Fruit fly (Drosophila melanogaster): Measurements from ENCODE around the gene Eato.

The Eato gene

dm6 chr2L:13835002-13835910, 51.4 kb downstream of the Eato start, which contains the start of the genes mRpS23 and CenG1A:
TSS of gene mRpS23 (minus strand) at chr2L:13835072.
TSS of gene CenG1A (plus strand) at chr2L:13835564.
- peak; percentile 99 for TF ChIP-seq CG9705 (GFP tag; optimal IDR thresholded peaks at IDR 0.05)
- peak; percentile 100 for TF ChIP-seq ey (GFP tag; optimal IDR thresholded peaks at IDR 0.05)
- peak; percentile 100 for TF ChIP-seq rgr (GFP tag; optimal IDR thresholded peaks at IDR 0.05)
- TF ChIP-seq HLH106 (tag; optimal IDR thresholded peaks at IDR 0.05) = peak; percentile 100
- TF ChIP-seq fru (GFP tag; optimal IDR thresholded peaks at IDR 0.05) = peak; percentile 100
- TF ChIP-seq Dif (GFP tag; optimal IDR thresholded peaks at IDR 0.05; ENCODE audit: partially characterized antibody) = no peak
- peak; percentile 99 for TF ChIP-seq sage (GFP tag; optimal IDR thresholded peaks at IDR 0.05)
- peak; percentile 100 for TF ChIP-seq OdsH (GFP tag; optimal IDR thresholded peaks at IDR 0.05)
- peak; percentile 100 for TF ChIP-seq woc (GFP tag; optimal IDR thresholded peaks at IDR 0.05)
- TF ChIP-seq usp (GFP tag; optimal IDR thresholded peaks at IDR 0.05) = no peak
- no peak for TF ChIP-seq tai (GFP tag; optimal IDR thresholded peaks at IDR 0.05)
- TF ChIP-seq CrebA (GFP tag; optimal IDR thresholded peaks at IDR 0.05; ENCODE audit: borderline replicate concordance) = no peak
- peak; percentile 99 to 100 for TF ChIP-seq foxo (GFP tag; optimal IDR thresholded peaks at IDR 0.05)
- TF ChIP-seq lola (GFP tag; optimal IDR thresholded peaks at IDR 0.05) = no peak
- peak; percentile 99 for TF ChIP-seq psq (GFP tag; optimal IDR thresholded peaks at IDR 0.05)
- TF ChIP-seq Abd-B (GFP tag; optimal IDR thresholded peaks at IDR 0.05) = no peak
- peak; percentile 100 for TF ChIP-seq h (GFP tag; optimal IDR thresholded peaks at IDR 0.05)
- no peak for TF ChIP-seq N (GFP tag; optimal IDR thresholded peaks at IDR 0.05)
- TF ChIP-seq brk (GFP tag; optimal IDR thresholded peaks at IDR 0.05) = no peak
- peak; percentile 100 for TF ChIP-seq br (GFP tag; optimal IDR thresholded peaks at IDR 0.05)
- peak; percentile 99 for TF ChIP-seq CG32264 (GFP tag; optimal IDR thresholded peaks at IDR 0.05)
- TF ChIP-seq GATAd (GFP tag; optimal IDR thresholded peaks at IDR 0.05) = peak; percentile 98
- TF ChIP-seq Rel (GFP tag; optimal IDR thresholded peaks at IDR 0.05) = peak; percentile 99
- TF ChIP-seq Rel (tag; optimal IDR thresholded peaks at IDR 0.05) = peak; percentile 96
- no peak for TF ChIP-seq dl (GFP tag; optimal IDR thresholded peaks at IDR 0.05; ENCODE audit: insufficient read depth in 1 of 2, partially characterized antibody in 2 of 2)
- peak; percentile 100 for TF ChIP-seq Hr83 (GFP tag; optimal IDR thresholded peaks at IDR 0.05; ENCODE audit: poor library complexity, severe bottlenecking)
- no peak for TF ChIP-seq pan (optimal IDR thresholded peaks at IDR 0.05)
- TF ChIP-seq Hnf4 (GFP tag; optimal IDR thresholded peaks at IDR 0.05) = peak; percentile 100
- TF ChIP-seq Myc (optimal IDR thresholded peaks at IDR 0.05) = peak; percentile 6
- TF ChIP-seq Jra (GFP tag; optimal IDR thresholded peaks at IDR 0.05) = peak; percentile 99
- TF ChIP-seq Mio (GFP tag; optimal IDR thresholded peaks at IDR 0.05) = peak; percentile 97
- no peak for TF ChIP-seq Dfd (GFP tag; optimal IDR thresholded peaks at IDR 0.05)
- TF ChIP-seq dmrt93B (GFP tag; optimal IDR thresholded peaks at IDR 0.05) = peak; percentile 99
- no peak for TF ChIP-seq Vsx2 (GFP tag; optimal IDR thresholded peaks at IDR 0.05; ENCODE audit: partially characterized antibody)
- TF ChIP-seq Sp1 (GFP tag; optimal IDR thresholded peaks at IDR 0.05) = peak; percentile 100
- peak; percentile 98 for TF ChIP-seq jim (GFP tag; optimal IDR thresholded peaks at IDR 0.05)
- TF ChIP-seq dsf (GFP tag; optimal IDR thresholded peaks at IDR 0.05; ENCODE audit: borderline replicate concordance) = peak; percentile 98
- no peak for TF ChIP-seq Hr78 (GFP tag; optimal IDR thresholded peaks at IDR 0.05)
- TF ChIP-seq sv (GFP tag; optimal IDR thresholded peaks at IDR 0.05) = peak; percentile 100

DNA sequence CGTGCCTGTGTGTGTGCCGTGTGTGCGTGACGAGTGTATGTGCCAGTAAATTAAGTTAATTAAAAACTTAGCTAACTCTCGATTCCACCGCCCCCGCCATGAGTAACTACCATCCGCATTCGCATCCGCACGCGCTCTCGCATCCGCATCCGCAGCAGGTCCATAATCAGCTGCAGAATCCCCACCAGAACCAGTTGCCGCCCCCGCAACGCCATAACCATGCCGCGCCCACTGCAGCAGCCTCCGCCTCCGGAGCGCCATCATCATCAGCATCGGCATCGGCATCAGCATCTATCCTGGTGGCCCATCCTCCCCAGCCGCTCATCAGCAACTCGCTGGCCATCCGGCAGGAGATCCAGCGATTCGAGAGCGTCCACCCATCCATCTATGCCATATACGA, 52.1 kb downstream of the Eato start:
- TF ChIP-seq ey (GFP tag; optimal IDR thresholded peaks at IDR 0.05) (no peak), foxo (GFP tag; optimal IDR thresholded peaks at IDR 0.05) (no peak), Myc (optimal IDR thresholded peaks at IDR 0.05) (no peak), fru (GFP tag; optimal IDR thresholded peaks at IDR 0.05) (no peak), rgr (GFP tag; optimal IDR thresholded peaks at IDR 0.05) (no peak), Dfd (GFP tag; optimal IDR thresholded peaks at IDR 0.05) (no peak), Hr78 (GFP tag; optimal IDR thresholded peaks at IDR 0.05) (no peak), Hnf4 (GFP tag; optimal IDR thresholded peaks at IDR 0.05) (no peak), Rel (GFP tag; optimal IDR thresholded peaks at IDR 0.05) (no peak), Rel (tag; optimal IDR thresholded peaks at IDR 0.05) (no peak), CG9705 (GFP tag; optimal IDR thresholded peaks at IDR 0.05) (no peak), Mio (GFP tag; optimal IDR thresholded peaks at IDR 0.05) (no peak), GATAd (GFP tag; optimal IDR thresholded peaks at IDR 0.05) (no peak)
